8 worm cellular contexts compared by ENCODE assay signal in the genomic region with DNA sequence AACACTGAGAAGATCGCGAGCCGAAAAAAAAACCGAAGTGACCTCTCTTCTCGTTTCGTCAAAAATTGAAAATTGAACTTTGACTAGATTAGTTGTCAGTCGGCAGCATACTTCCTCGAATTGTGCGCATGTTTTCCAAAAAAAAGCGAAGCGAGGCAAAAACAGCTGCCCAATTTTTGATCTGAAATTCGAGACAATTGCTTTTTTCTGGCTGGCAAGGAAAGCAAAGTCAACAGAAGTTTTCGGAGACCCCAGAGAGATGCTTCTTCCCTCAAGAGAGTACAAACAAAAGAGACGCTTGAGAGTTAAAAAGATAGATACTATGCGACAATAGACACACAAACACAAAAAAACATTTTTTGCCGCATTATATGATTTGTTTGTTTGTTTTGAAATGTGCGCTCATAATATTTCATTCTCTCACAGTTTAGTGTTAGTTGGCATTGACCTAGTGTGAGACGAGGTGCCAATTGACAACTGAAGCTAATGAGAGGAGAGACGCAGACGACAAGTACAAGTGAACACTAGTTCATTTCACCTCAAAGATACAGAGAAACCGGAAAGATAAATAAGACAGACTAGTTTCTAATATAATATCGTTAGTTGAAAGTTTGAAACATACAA.
TF ChIP-seq lines count a peak whose summit lies in the region.

No protein-coding gene starts in this region.

TF ChIP-seq in whole organism, L1 larva, 84 proteins besides CTCF, POLR2A, EP300 and RAD21 (continues in another document):
- TF ChIP-seq zip-4 (GFP tag; optimal IDR thresholded peaks at IDR 0.05; lab: Kevin White, UChicago), result no peak
- TF ChIP-seq irx-1 (tag; optimal IDR thresholded peaks at IDR 0.05; lab: Kevin White, UChicago), result peak; percentile 18
- TF ChIP-seq nhr-11 (tag; optimal IDR thresholded peaks at IDR 0.05; lab: Kevin White, UChicago), result no peak
- TF ChIP-seq aha-1 (tag; optimal IDR thresholded peaks at IDR 0.05; lab: Kevin White, UChicago), result no peak
- TF ChIP-seq sptf-1 (tag; optimal IDR thresholded peaks at IDR 0.05; lab: Kevin White, UChicago), result no peak
- no peak for TF ChIP-seq egl-13 (tag; optimal IDR thresholded peaks at IDR 0.05; lab: Kevin White, UChicago)
- no peak for TF ChIP-seq mab-9 (GFP tag; IDR thresholded peaks at IDR 0.05; lab: Robert Waterston, UW)
- no peak for TF ChIP-seq fkh-10 (GFP tag; optimal IDR thresholded peaks at IDR 0.05; lab: Kevin White, UChicago)
- no peak for TF ChIP-seq pax-3 (tag; optimal IDR thresholded peaks at IDR 0.05; lab: Kevin White, UChicago)
- no peak for TF ChIP-seq swsn-7 (tag; optimal IDR thresholded peaks at IDR 0.05; lab: Kevin White, UChicago)
- no peak for TF ChIP-seq ztf-4 (tag; optimal IDR thresholded peaks at IDR 0.05; lab: Kevin White, UChicago)

TF ChIP-seq in whole organism, L2 larva, 48 proteins besides CTCF, POLR2A, EP300 and RAD21 (continues in another document):
- no peak for TF ChIP-seq gmeb-1 (tag; optimal IDR thresholded peaks at IDR 0.05; lab: Kevin White, UChicago)
- no peak for TF ChIP-seq skn-1 (tag; optimal IDR thresholded peaks at IDR 0.05; lab: Kevin White, UChicago)
- no peak for TF ChIP-seq unc-39 (tag; optimal IDR thresholded peaks at IDR 0.05; lab: Kevin White, UChicago)
- TF ChIP-seq nhr-77 (tag; optimal IDR thresholded peaks at IDR 0.05; lab: Kevin White, UChicago), result no peak
- no peak for TF ChIP-seq snpc-4 (tag; optimal IDR thresholded peaks at IDR 0.05; lab: Kevin White, UChicago)
- TF ChIP-seq elt-3 (tag; optimal IDR thresholded peaks at IDR 0.05; lab: Kevin White, UChicago), result no peak
- peak; percentile 32 for TF ChIP-seq mab-5 (tag; optimal IDR thresholded peaks at IDR 0.05; lab: Kevin White, UChicago)
- no peak for TF ChIP-seq R02D3.7 (tag; optimal IDR thresholded peaks at IDR 0.05; lab: Kevin White, UChicago)
- no peak for TF ChIP-seq nhr-21 (tag; optimal IDR thresholded peaks at IDR 0.05; lab: Kevin White, UChicago)
- no peak for TF ChIP-seq nhr-11 (tag; optimal IDR thresholded peaks at IDR 0.05; lab: Kevin White, UChicago)
- TF ChIP-seq unc-55 (GFP tag; optimal IDR thresholded peaks at IDR 0.05; lab: Kevin White, UChicago), result no peak

TF ChIP-seq in whole organism, L3 larva, 47 proteins besides CTCF, POLR2A, EP300 and RAD21 (continues in another document):
- TF ChIP-seq unc-62 (GFP tag; optimal IDR thresholded peaks at IDR 0.05; lab: Kevin White, UChicago) (peak; percentile 46), nhr-28 (tag; optimal IDR thresholded peaks at IDR 0.05; lab: Kevin White, UChicago) (no peak), unc-39 (tag; optimal IDR thresholded peaks at IDR 0.05; lab: Kevin White, UChicago) (no peak), pha-4 (tag; optimal IDR thresholded peaks at IDR 0.05; lab: Kevin White, UChicago) (peak; percentile 95), ceh-16 (tag; optimal IDR thresholded peaks at IDR 0.05; lab: Kevin White, UChicago) (no peak), mdl-1 (tag; optimal IDR thresholded peaks at IDR 0.05; lab: Kevin White, UChicago) (no peak), nhr-25 (tag; optimal IDR thresholded peaks at IDR 0.05; lab: Kevin White, UChicago) (peak; percentile 73), fkh-2 (tag; optimal IDR thresholded peaks at IDR 0.05; lab: Kevin White, UChicago) (no peak), mml-1 (tag; optimal IDR thresholded peaks at IDR 0.05; lab: Kevin White, UChicago) (no peak), nhr-77 (tag; optimal IDR thresholded peaks at IDR 0.05; lab: Kevin White, UChicago) (no peak), elt-3 (tag; optimal IDR thresholded peaks at IDR 0.05; lab: Kevin White, UChicago) (no peak)

TF ChIP-seq in whole organism, L4 larva, 104 proteins besides CTCF, POLR2A, EP300 and RAD21 (continues in another document):
- TF ChIP-seq hif-1 (tag; optimal IDR thresholded peaks at IDR 0.05; lab: Kevin White, UChicago), result no peak
- no peak for TF ChIP-seq aly-2 (tag; optimal IDR thresholded peaks at IDR 0.05; lab: Kevin White, UChicago)
- TF ChIP-seq lin-38 (GFP tag; IDR thresholded peaks at IDR 0.05; lab: Robert Waterston, UW), result no peak
- TF ChIP-seq madf-9 (GFP tag; conservative IDR thresholded peaks at IDR 0.05; lab: Robert Waterston, UW), result no peak
- no peak for TF ChIP-seq spr-3 (GFP tag; optimal IDR thresholded peaks at IDR 0.05; lab: Kevin White, UChicago)
- TF ChIP-seq zag-1 (tag; optimal IDR thresholded peaks at IDR 0.05; lab: Kevin White, UChicago), result no peak
- TF ChIP-seq nhr-42 (GFP tag; IDR thresholded peaks at IDR 0.05; lab: Robert Waterston, UW), result no peak
- TF ChIP-seq arid-1 (GFP tag; conservative IDR thresholded peaks at IDR 0.05; lab: Robert Waterston, UW), result no peak
- no peak for TF ChIP-seq T26A8.4 (GFP tag; IDR thresholded peaks at IDR 0.05; lab: Robert Waterston, UW)
- TF ChIP-seq rbr-2 (tag; optimal IDR thresholded peaks at IDR 0.05; lab: Kevin White, UChicago), result peak; percentile 25
- TF ChIP-seq hlh-11 (tag; optimal IDR thresholded peaks at IDR 0.05; lab: Kevin White, UChicago), result no peak
- TF ChIP-seq mxl-2 (GFP tag; conservative IDR thresholded peaks at IDR 0.05; lab: Robert Waterston, UW), result no peak

TF ChIP-seq in whole organism, late embryonic, 69 proteins besides CTCF, POLR2A, EP300 and RAD21:
- TF ChIP-seq tbx-2 (tag; optimal IDR thresholded peaks at IDR 0.05; lab: Kevin White, UChicago) (peak; percentile 42), ceh-19 (GFP tag; optimal IDR thresholded peaks at IDR 0.05; lab: Kevin White, UChicago) (no peak), ref-2 (tag; optimal IDR thresholded peaks at IDR 0.05; lab: Kevin White, UChicago) (peak; percentile 27), unc-55 (GFP tag; optimal IDR thresholded peaks at IDR 0.05; lab: Kevin White, UChicago) (peak; percentile 13)
TF ChIP-seq in whole organism, late embryonic: peak in this region for 3.

TF ChIP-seq in whole organism, midembryonic, 9 proteins besides CTCF, POLR2A, EP300 and RAD21:
- TF ChIP-seq cog-1 (tag; optimal IDR thresholded peaks at IDR 0.05; lab: Kevin White, UChicago) (peak; percentile 50), T22C8.4 (GFP tag; IDR thresholded peaks at IDR 0.05; lab: Robert Waterston, UW) (no peak), ref-1 (GFP tag; conservative IDR thresholded peaks at IDR 0.05; lab: Robert Waterston, UW) (no peak), ztf-23 (GFP tag; IDR thresholded peaks at IDR 0.05; lab: Robert Waterston, UW) (0 out of 2 replicates have a peak, but pooled peaks have one; percentile 66), tab-1 (GFP tag; IDR thresholded peaks at IDR 0.05; lab: Robert Waterston, UW) (no peak)

TF ChIP-seq in whole organism, mixed stage, embryonic, 35 proteins besides CTCF, POLR2A, EP300 and RAD21 (continues in another document):
- TF ChIP-seq unc-39 (tag; optimal IDR thresholded peaks at IDR 0.05; lab: Kevin White, UChicago), result no peak
- no peak for TF ChIP-seq ceh-39 (tag; optimal IDR thresholded peaks at IDR 0.05; lab: Kevin White, UChicago)
- TF ChIP-seq nhr-76 (tag; optimal IDR thresholded peaks at IDR 0.05; lab: Kevin White, UChicago), result no peak
- no peak for TF ChIP-seq sem-2 (GFP tag; optimal IDR thresholded peaks at IDR 0.05; lab: Kevin White, UChicago)
- no peak for TF ChIP-seq ceh-83 (GFP tag; optimal IDR thresholded peaks at IDR 0.05; lab: Kevin White, UChicago)
- peak; percentile 43 for TF ChIP-seq ces-1 (GFP tag; optimal IDR thresholded peaks at IDR 0.05; lab: Kevin White, UChicago)
- TF ChIP-seq hlh-1 (tag; optimal IDR thresholded peaks at IDR 0.05; lab: Kevin White, UChicago), result peak; percentile 33
- no peak for TF ChIP-seq drap-1 (GFP tag; optimal IDR thresholded peaks at IDR 0.05; lab: Kevin White, UChicago)
- no peak for TF ChIP-seq sptf-1 (tag; optimal IDR thresholded peaks at IDR 0.05; lab: Kevin White, UChicago)
- no peak for TF ChIP-seq bed-3 (GFP tag; optimal IDR thresholded peaks at IDR 0.05; lab: Kevin White, UChicago)
- no peak for TF ChIP-seq zip-8 (tag; optimal IDR thresholded peaks at IDR 0.05; lab: Kevin White, UChicago)
- peak; percentile 55 for TF ChIP-seq unc-62 (GFP tag; optimal IDR thresholded peaks at IDR 0.05; lab: Kevin White, UChicago)
- peak; percentile 27 for TF ChIP-seq pha-4 (tag; optimal IDR thresholded peaks at IDR 0.05; lab: Kevin White, UChicago)
- TF ChIP-seq lsy-2 (tag; optimal IDR thresholded peaks at IDR 0.05; lab: Kevin White, UChicago), result peak; percentile 9
- no peak for TF ChIP-seq ceh-43 (GFP tag; optimal IDR thresholded peaks at IDR 0.05; lab: Kevin White, UChicago)
- TF ChIP-seq nhr-28 (tag; optimal IDR thresholded peaks at IDR 0.05; lab: Kevin White, UChicago), result no peak
- no peak for TF ChIP-seq M03D4.4 (tag; optimal IDR thresholded peaks at IDR 0.05; lab: Kevin White, UChicago)
- no peak for TF ChIP-seq elt-3 (tag; optimal IDR thresholded peaks at IDR 0.05; lab: Kevin White, UChicago)
- TF ChIP-seq lin-13 (tag; optimal IDR thresholded peaks at IDR 0.05; lab: Kevin White, UChicago), result no peak

TF ChIP-seq in whole organism, young adult, 124 proteins besides CTCF, POLR2A, EP300 and RAD21:
- TF ChIP-seq bed-1 (GFP tag; IDR thresholded peaks at IDR 0.05; lab: Robert Waterston, UW) (no peak), hmg-1.2 (GFP tag; IDR thresholded peaks at IDR 0.05; lab: Robert Waterston, UW) (no peak), unc-62 (GFP tag; optimal IDR thresholded peaks at IDR 0.05; lab: Kevin White, UChicago) (no peak), pha-4 (tag; optimal IDR thresholded peaks at IDR 0.05; lab: Kevin White, UChicago) (peak; percentile 42), hsf-1 (GFP tag; IDR thresholded peaks at IDR 0.05; lab: Robert Waterston, UW) (no peak), gei-17 (GFP tag; optimal IDR thresholded peaks at IDR 0.05; lab: Kevin White, UChicago) (no peak), C17E4.6 (GFP tag; IDR thresholded peaks at IDR 0.05; lab: Robert Waterston, UW) (no peak), rcor-1 (GFP tag; IDR thresholded peaks at IDR 0.05; lab: Robert Waterston, UW) (no peak), ekl-4 (GFP tag; IDR thresholded peaks at IDR 0.05; lab: Robert Waterston, UW) (no peak), sdz-38 (tag; optimal IDR thresholded peaks at IDR 0.05; lab: Kevin White, UChicago) (no peak), ztf-28 (GFP tag; IDR thresholded peaks at IDR 0.05; lab: Robert Waterston, UW) (no peak), F55B11.4 (tag; optimal IDR thresholded peaks at IDR 0.05; lab: Kevin White, UChicago; ENCODE audit: borderline replicate concordance, insufficient read depth) (no peak), athp-1 (tag; optimal IDR thresholded peaks at IDR 0.05; lab: Kevin White, UChicago) (no peak), Y67H2A.10 (GFP tag; conservative IDR thresholded peaks at IDR 0.05; lab: Robert Waterston, UW) (no peak), K12H6.12 (tag; optimal IDR thresholded peaks at IDR 0.05; lab: Kevin White, UChicago) (peak; percentile 19)
